Worm (Caenorhabditis elegans): Measurements from ENCODE around the gene cpz-2.

DNA sequence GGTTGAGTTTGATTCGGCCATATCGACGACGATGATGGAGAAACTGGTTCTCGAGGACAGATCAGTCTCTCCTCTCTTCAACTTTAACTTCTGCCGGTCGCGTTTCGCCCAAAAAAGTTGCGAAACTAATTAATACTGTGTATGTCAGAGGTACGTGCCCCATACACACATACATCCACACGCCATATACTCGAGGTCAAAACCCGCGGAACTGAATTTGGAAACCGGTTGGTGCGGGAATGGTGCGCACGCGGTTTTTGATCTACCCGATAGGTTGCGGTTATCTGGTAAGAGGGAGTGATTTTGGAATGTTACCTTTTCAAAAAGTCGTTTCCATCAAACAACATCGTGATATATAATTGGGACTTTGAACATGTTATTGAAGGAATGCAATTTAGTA lies 811 bp upstream of the cpz-2 start, which contains the start of gene ifbp-1:
- no peak for TF ChIP-seq lin-11 (tag; optimal IDR thresholded peaks at IDR 0.05)
- TF ChIP-seq nhr-23 (tag; optimal IDR thresholded peaks at IDR 0.05) = no peak
- no peak for TF ChIP-seq snpc-4 (tag; optimal IDR thresholded peaks at IDR 0.05)
- no peak for TF ChIP-seq ama-1 (optimal IDR thresholded peaks at IDR 0.05)
- peak; percentile 65 for TF ChIP-seq nhr-129 (tag; optimal IDR thresholded peaks at IDR 0.05)
- TF ChIP-seq ceh-82 (tag; optimal IDR thresholded peaks at IDR 0.05) = no peak
- no peak for TF ChIP-seq nhr-77 (tag; optimal IDR thresholded peaks at IDR 0.05)
- peak; percentile 25 for TF ChIP-seq lin-13 (GFP tag; optimal IDR thresholded peaks at IDR 0.05)
- TF ChIP-seq zag-1 (tag; optimal IDR thresholded peaks at IDR 0.05) = no peak
- no peak for TF ChIP-seq nhr-10 (tag; optimal IDR thresholded peaks at IDR 0.05)
- TF ChIP-seq fos-1 (tag; optimal IDR thresholded peaks at IDR 0.05) = peak; percentile 45
- TF ChIP-seq lin-39 (tag; optimal IDR thresholded peaks at IDR 0.05) = no peak
- TF ChIP-seq ztf-4 (tag; optimal IDR thresholded peaks at IDR 0.05) = peak; percentile 52
- no peak for TF ChIP-seq mab-5 (tag; optimal IDR thresholded peaks at IDR 0.05)

Data from whole organism, L2 larva.